Worm (Caenorhabditis elegans): ENCODE measurements around the gene cpi-1.

Gene cpi-1

DNA sequence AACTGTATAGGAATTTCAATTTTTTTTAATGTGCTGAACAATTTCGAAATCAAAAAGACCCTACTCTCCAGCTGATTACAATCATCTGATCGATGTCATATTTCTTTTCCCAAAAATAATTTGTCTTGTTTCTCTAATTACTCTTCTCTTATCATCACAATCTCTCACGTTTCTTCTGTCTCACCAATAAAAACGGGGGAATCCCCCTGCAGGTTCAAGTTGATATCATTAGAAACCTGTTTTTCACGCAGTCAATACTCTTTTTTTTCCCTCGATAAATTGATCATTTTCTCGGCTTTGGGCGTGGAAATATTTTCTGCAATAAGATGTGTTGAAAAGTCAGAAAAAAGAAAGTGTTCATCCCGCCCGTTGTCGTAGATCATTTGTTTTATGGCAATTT, 6.3 kb upstream of the cpi-1 start (continued):
- TF ChIP-seq aly-2 (tag; optimal IDR thresholded peaks at IDR 0.05), result no peak
- TF ChIP-seq ceh-8 (GFP tag; optimal IDR thresholded peaks at IDR 0.05), result no peak
- peak; percentile 60 for TF ChIP-seq snu-23 (GFP tag; optimal IDR thresholded peaks at IDR 0.05)
- no peak for TF ChIP-seq lin-15B (tag; optimal IDR thresholded peaks at IDR 0.05)
- no peak for TF ChIP-seq nhr-12 (tag; optimal IDR thresholded peaks at IDR 0.05)
- no peak for TF ChIP-seq pax-3 (tag; optimal IDR thresholded peaks at IDR 0.05)
- peak in 1 of 3 experiments; percentile 26 for TF ChIP-seq dpl-1 (GFP tag; optimal IDR thresholded peaks at IDR 0.05)
- TF ChIP-seq zip-4 (GFP tag; optimal IDR thresholded peaks at IDR 0.05), result no peak
- TF ChIP-seq fkh-4 (tag; optimal IDR thresholded peaks at IDR 0.05; ENCODE audit: borderline replicate concordance), result no peak
- no peak for TF ChIP-seq unc-98 (GFP tag; IDR thresholded peaks at IDR 0.05)
- TF ChIP-seq F16B12.6 (tag; optimal IDR thresholded peaks at IDR 0.05), result no peak
- peak; percentile 89 for TF ChIP-seq blmp-1 (tag; optimal IDR thresholded peaks at IDR 0.05)
- TF ChIP-seq alr-1 (tag; optimal IDR thresholded peaks at IDR 0.05; ENCODE audit: borderline replicate concordance), result no peak
- TF ChIP-seq nhr-47 (tag; optimal IDR thresholded peaks at IDR 0.05), result peak; percentile 43
- TF ChIP-seq lin-14 (GFP tag; optimal IDR thresholded peaks at IDR 0.05), result peak; percentile 83
- TF ChIP-seq nhr-19 (GFP tag; conservative IDR thresholded peaks at IDR 0.05), result peak; percentile 58
- TF ChIP-seq elt-3 (tag; optimal IDR thresholded peaks at IDR 0.05), result peak; percentile 52 to 95 (median 86)
- TF ChIP-seq grh-1 (GFP tag; IDR thresholded peaks at IDR 0.05), result peak; percentile 87
- TF ChIP-seq aha-1 (tag; optimal IDR thresholded peaks at IDR 0.05), result no peak
- TF ChIP-seq sox-4 (tag; optimal IDR thresholded peaks at IDR 0.05), result no peak
- TF ChIP-seq nhr-71 (tag; optimal IDR thresholded peaks at IDR 0.05), result peak; percentile 81
- TF ChIP-seq sptf-1 (tag; optimal IDR thresholded peaks at IDR 0.05), result no peak
- no peak for TF ChIP-seq ztf-11 (tag; optimal IDR thresholded peaks at IDR 0.05)
- TF ChIP-seq mdl-1 (tag; optimal IDR thresholded peaks at IDR 0.05), result peak in 1 of 2 experiments; percentile 56
- TF ChIP-seq nhr-85 (tag), result peak; percentile 98
- TF ChIP-seq C04F5.9 (tag; optimal IDR thresholded peaks at IDR 0.05), result no peak
- TF ChIP-seq skn-1 (tag; optimal IDR thresholded peaks at IDR 0.05), result peak; percentile 69
- TF ChIP-seq Y116A8C.19 (tag; optimal IDR thresholded peaks at IDR 0.05; ENCODE audit: borderline replicate concordance), result no peak
- TF ChIP-seq hlh-4 (tag; optimal IDR thresholded peaks at IDR 0.05), result no peak
- peak; percentile 4 for TF ChIP-seq pqm-1 (tag; optimal IDR thresholded peaks at IDR 0.05)
- no peak for TF ChIP-seq lin-13 (GFP tag; optimal IDR thresholded peaks at IDR 0.05)
- TF ChIP-seq nhr-28 (tag; optimal IDR thresholded peaks at IDR 0.05), result no peak
- peak; percentile 7 to 19 for TF ChIP-seq efl-1 (optimal IDR thresholded peaks at IDR 0.05)
- peak in 1 of 2 experiments; percentile 45 for TF ChIP-seq efl-1 (GFP tag; optimal IDR thresholded peaks at IDR 0.05 in 1 of 2)
- peak; percentile 41 for TF ChIP-seq unc-130 (tag; optimal IDR thresholded peaks at IDR 0.05)
- TF ChIP-seq tlp-1 (tag; optimal IDR thresholded peaks at IDR 0.05), result no peak
- no peak for TF ChIP-seq mab-9 (GFP tag; IDR thresholded peaks at IDR 0.05)
- TF ChIP-seq pag-3 (tag; optimal IDR thresholded peaks at IDR 0.05; ENCODE audit: borderline replicate concordance, insufficient read depth), result no peak
- no peak for TF ChIP-seq unc-62 (GFP tag; optimal IDR thresholded peaks at IDR 0.05)
- no peak for TF ChIP-seq C34B4.2 (tag; optimal IDR thresholded peaks at IDR 0.05)
- TF ChIP-seq ceh-90 (tag; optimal IDR thresholded peaks at IDR 0.05), result no peak
- no peak for TF ChIP-seq egl-27 (tag; optimal IDR thresholded peaks at IDR 0.05)
- no peak for TF ChIP-seq hpl-2 (GFP tag; optimal IDR thresholded peaks at IDR 0.05)

Data from whole organism, L1 larva.